Fruit fly (Drosophila melanogaster) whole organism, embryonic: ENCODE data around the gene Sf3b3.
A peak's percentile ranks its signal among the peaks of the same experiment; 100 is the strongest.

Source experiments
- BtbVII ChIP-seq: fragments of 200-800 bp; sonication (Bioruptor generic); optimal IDR thresholded peaks from 3 replicates; lab custom pipeline; 2017; ENCODE audit warnings: missing biosample characterization, mild to moderate bottlenecking, missing genetic modification characterization
- CG10565 ChIP-seq: fragments of 200-800 bp; sonication (Bioruptor generic); optimal IDR thresholded peaks from 3 replicates; lab custom pipeline; 2016; ENCODE audit warnings: missing biosample characterization, mild to moderate bottlenecking, missing genetic modification characterization
- CG11398 ChIP-seq: fragments of 200-800 bp; sonication (Bioruptor generic); optimal IDR thresholded peaks from 2 replicates; lab custom pipeline; 2016; ENCODE audit warnings: missing biosample characterization, missing genetic modification characterization
- CG15601 ChIP-seq: fragments of 200-800 bp; sonication (Bioruptor generic); optimal IDR thresholded peaks from 3 replicates; lab custom pipeline; 2019; ENCODE audit warnings: missing biosample characterization, mild to moderate bottlenecking, missing genetic modification characterization, moderate library complexity
- CG17359 ChIP-seq: fragments of 200-800 bp; sonication (Bioruptor generic); optimal IDR thresholded peaks from 3 replicates; lab custom pipeline; 2018; ENCODE audit warnings: missing biosample characterization, mild to moderate bottlenecking, missing genetic modification characterization, moderate library complexity
- CG17802 ChIP-seq: fragments of 200-800 bp; sonication (Bioruptor generic); optimal IDR thresholded peaks from 2 replicates; lab custom pipeline; 2018; ENCODE audit warnings: missing biosample characterization, mild to moderate bottlenecking, missing genetic modification characterization, moderate library complexity
- CG18476 ChIP-seq: fragments of 200-800 bp; sonication (Bioruptor generic); optimal IDR thresholded peaks from 2 replicates; lab custom pipeline; 2016; ENCODE audit warnings: missing biosample characterization, mild to moderate bottlenecking, missing genetic modification characterization
- CG30431 ChIP-seq: fragments of 200-800 bp; sonication (Bioruptor generic); optimal IDR thresholded peaks from 2 replicates; lab custom pipeline; 2017; ENCODE audit warnings: missing biosample characterization, missing genetic modification characterization
- CG32772 ChIP-seq: fragments of 200-800 bp; sonication (Bioruptor generic); IDR thresholded peaks from 2 replicates; pipeline ENCODE4 v1.3.6; 2022; ENCODE audit warnings: missing biosample characterization, missing genetic modification characterization
- CG6791 ChIP-seq: fragments of 200-800 bp; sonication (Bioruptor generic); IDR thresholded peaks from 3 replicates; pipeline ENCODE4 v1.3.6; 2022; ENCODE audit warnings: missing biosample characterization, missing genetic modification characterization; ENCODE audit not compliant: partially characterized antibody
- CG7556 ChIP-seq: fragments of 200-800 bp; sonication (Bioruptor generic); optimal IDR thresholded peaks from 2 replicates; lab custom pipeline; 2017; ENCODE audit warnings: missing biosample characterization, mild to moderate bottlenecking, missing genetic modification characterization
- CG7839 ChIP-seq: fragments of 200-800 bp; sonication (Bioruptor generic); optimal IDR thresholded peaks from 3 replicates; lab custom pipeline; 2018; ENCODE audit warnings: missing biosample characterization, mild to moderate bottlenecking, missing genetic modification characterization, moderate library complexity
- CG7963 ChIP-seq: fragments of 200-800 bp; sonication (Bioruptor generic); IDR thresholded peaks from 3 replicates; pipeline ENCODE4 v1.3.6; 2022; ENCODE audit warnings: missing biosample characterization, missing genetic modification characterization; ENCODE audit not compliant: partially characterized antibody
- CG9932 ChIP-seq: fragments of 200-800 bp; sonication (Bioruptor generic); IDR thresholded peaks from 2 replicates; pipeline ENCODE4 v1.3.6; 2022; ENCODE audit warnings: missing biosample characterization, missing genetic modification characterization
- D19A ChIP-seq: fragments of 200-800 bp; optimal IDR thresholded peaks from 3 replicates; lab custom pipeline; 2019; ENCODE audit warnings: missing biosample characterization, mild to moderate bottlenecking, missing genetic modification characterization, moderate library complexity
- Dip2 ChIP-seq: fragments of 200-800 bp; sonication (Bioruptor generic); IDR thresholded peaks from 2 replicates; pipeline ENCODE4 v1.3.6; 2022; ENCODE audit warnings: missing biosample characterization, missing genetic modification characterization
- Drgx ChIP-seq: fragments of 200-800 bp; sonication (Bioruptor generic); IDR thresholded peaks from 2 replicates; pipeline ENCODE4 v1.3.6; 2022; ENCODE audit warnings: missing biosample characterization, missing genetic modification characterization
- H2.0 ChIP-seq: fragments of 200-800 bp; sonication (Bioruptor generic); IDR thresholded peaks from 2 replicates; pipeline ENCODE4 v1.3.6; 2022; ENCODE audit warnings: missing biosample characterization, missing genetic modification characterization
- Hey ChIP-seq: fragments of 200-800 bp; sonication (Bioruptor generic); optimal IDR thresholded peaks from 3 replicates; lab custom pipeline; 2018; ENCODE audit warnings: missing biosample characterization, mild to moderate bottlenecking, missing genetic modification characterization
- Lhr ChIP-seq: fragments of 200-800 bp; sonication (Bioruptor generic); optimal IDR thresholded peaks from 3 replicates; lab custom pipeline; 2017; ENCODE audit warnings: mild to moderate bottlenecking, missing biosample characterization, missing genetic modification reagents, missing genetic modification characterization
- Lpt ChIP-seq: fragments of >200 bp; optimal IDR thresholded peaks from 2 replicates; lab custom pipeline; 2018; ENCODE audit warnings: missing biosample characterization, missing genetic modification characterization
- Meics ChIP-seq: fragments of 200-800 bp; sonication (Bioruptor generic); optimal IDR thresholded peaks from 2 replicates; lab custom pipeline; 2017; ENCODE audit warnings: missing biosample characterization, mild to moderate bottlenecking, missing genetic modification characterization
- NC2α ChIP-seq: fragments of 200-800 bp; sonication (Bioruptor generic); optimal IDR thresholded peaks from 2 replicates; lab custom pipeline; 2016; ENCODE audit warnings: missing biosample characterization, missing genetic modification characterization
- Ptx1 ChIP-seq: fragments of 200-800 bp; sonication (Bioruptor generic); IDR thresholded peaks from 2 replicates; pipeline ENCODE4 v1.3.6; 2022; ENCODE audit warnings: missing biosample characterization, missing genetic modification characterization
- Rfx ChIP-seq: fragments of 200-800 bp; sonication (Bioruptor generic); IDR thresholded peaks from 2 replicates; pipeline ENCODE4 v1.3.6; 2022; ENCODE audit warnings: missing biosample characterization, missing genetic modification characterization
- az2 ChIP-seq: fragments of 200-800 bp; sonication (Bioruptor generic); optimal IDR thresholded peaks from 3 replicates; lab custom pipeline; 2016; ENCODE audit warnings: missing biosample characterization, missing genetic modification characterization
- caup ChIP-seq: fragments of 200-800 bp; sonication (Bioruptor generic); optimal IDR thresholded peaks from 3 replicates; lab custom pipeline; 2017; ENCODE audit warnings: missing biosample characterization, mild to moderate bottlenecking, missing genetic modification characterization, moderate library complexity; ENCODE audit not compliant: severe bottlenecking
- da ChIP-seq: fragments of 200-800 bp; sonication (Bioruptor generic); optimal IDR thresholded peaks from 2 replicates; lab custom pipeline; 2016; ENCODE audit warnings: missing biosample characterization, missing genetic modification characterization
- dan ChIP-seq: fragments of 200-800 bp; sonication (Bioruptor generic); IDR thresholded peaks from 2 replicates; pipeline ENCODE4 v1.3.6; 2022; ENCODE audit warnings: missing biosample characterization, missing genetic modification characterization
- disco-r ChIP-seq: fragments of 200-800 bp; sonication (Bioruptor generic); optimal IDR thresholded peaks from 2 replicates; lab custom pipeline; 2016; ENCODE audit warnings: missing biosample characterization, missing genetic modification characterization
- eve ChIP-seq, 2 experiments: fragments of >200 bp; optimal IDR thresholded peaks; 2 replicates each; lab custom pipeline; 2017; ENCODE audit warnings: missing biosample characterization in 2 of 2, missing genetic modification characterization in 2 of 2
- ewg ChIP-seq: fragments of 200-800 bp; sonication (Bioruptor generic); optimal IDR thresholded peaks from 3 replicates; lab custom pipeline; 2017; ENCODE audit warnings: mild to moderate bottlenecking, missing biosample characterization, missing genetic modification reagents, missing genetic modification characterization
- fd3F ChIP-seq: fragments of 200-800 bp; sonication (Bioruptor generic); optimal IDR thresholded peaks from 2 replicates; lab custom pipeline; 2018; ENCODE audit warnings: missing biosample characterization, mild to moderate bottlenecking, missing genetic modification characterization, moderate library complexity
- gro ChIP-seq: fragments of 200-800 bp; sonication (Bioruptor generic); optimal IDR thresholded peaks from 2 replicates; lab custom pipeline; 2016; ENCODE audit warnings: missing biosample characterization, missing genetic modification characterization
- otp ChIP-seq: fragments of 200-800 bp; sonication (Bioruptor generic); IDR thresholded peaks from 3 replicates; pipeline ENCODE4, ENCODE4 v1.3.6; 2022; ENCODE audit warnings: missing biosample characterization, missing genetic modification characterization
- pfk ChIP-seq: fragments of 200-800 bp; sonication (Bioruptor generic); optimal IDR thresholded peaks from 2 replicates; lab custom pipeline; 2018; ENCODE audit warnings: missing biosample characterization, mild to moderate bottlenecking, missing genetic modification characterization, moderate library complexity
- ranshi ChIP-seq: fragments of 200-800 bp; sonication (Bioruptor generic); IDR thresholded peaks from 2 replicates; pipeline ENCODE4 v1.3.6; 2022; ENCODE audit warnings: missing biosample characterization, missing genetic modification characterization
- sd ChIP-seq: fragments of 200-800 bp; sonication (Bioruptor generic); optimal IDR thresholded peaks from 3 replicates; lab custom pipeline; 2018; ENCODE audit warnings: missing biosample characterization, mild to moderate bottlenecking, missing genetic modification characterization, moderate library complexity
- sima ChIP-seq: fragments of 200-800 bp; sonication (Bioruptor generic); optimal IDR thresholded peaks from 2 replicates; lab custom pipeline; 2016; ENCODE audit warnings: missing biosample characterization, missing genetic modification characterization
- zen ChIP-seq: fragments of 200-800 bp; sonication (Bioruptor generic); optimal IDR thresholded peaks from 3 replicates; lab custom pipeline; 2018; ENCODE audit warnings: missing biosample characterization, mild to moderate bottlenecking, missing genetic modification characterization, moderate library complexity

Gene Sf3b3

dm6 chr3L:837552-838187, 4.5 kb upstream of the Sf3b3 start, which contains the start of the genes CG13901 and CG13887 (continued):
- TF ChIP-seq ewg (peak; percentile 84), CG17802 (peak; percentile 69), NC2α (GFP tag; lab: Kevin White, UChicago) (peak; percentile 78), CG11398 (GFP tag; lab: Kevin White, UChicago) (peak; percentile 76), sima (GFP tag; lab: Kevin White, UChicago) (peak; percentile 7), CG9932 (GFP tag; lab: Robert Waterston, UW) (peak; percentile 95), dan (GFP tag; lab: Robert Waterston, UW) (no peak; the same call in 1 of the 2 replicates), CG7556 (GFP tag; lab: Kevin White, UChicago) (peak; percentile 83), Lpt (GFP tag; lab: Kevin White, UChicago) (no peak), CG6791 (GFP tag; lab: Robert Waterston, UW) (no peak), Meics (GFP tag; lab: Kevin White, UChicago) (peak; percentile 90), CG10565 (GFP tag; lab: Kevin White, UChicago) (peak; percentile 45), CG17359 (tag; lab: Kevin White, UChicago) (peak; percentile 87), Dip2 (GFP tag; lab: Robert Waterston, UW) (no peak), CG15601 (peak; percentile 90), otp (GFP tag; lab: Robert Waterston, UW) (peak; percentile 50; the same call in 1 of the 3 replicates), D19A (tag; lab: Kevin White, UChicago) (peak; percentile 80), fd3F (GFP tag; lab: Kevin White, UChicago) (peak; percentile 91), H2.0 (GFP tag; lab: Robert Waterston, UW) (peak; percentile 84), disco-r (GFP tag; lab: Kevin White, UChicago) (peak; percentile 84), Hey (tag; lab: Kevin White, UChicago) (no peak), eve (GFP tag; optimal IDR thresholded peaks at IDR 0.05; lab: Kevin White, UChicago) (no peak), Rfx (GFP tag; lab: Robert Waterston, UW) (peak; percentile 94), ranshi (GFP tag; lab: Robert Waterston, UW) (peak; percentile 86), CG7963 (GFP tag; lab: Robert Waterston, UW) (no peak), gro (GFP tag; lab: Kevin White, UChicago) (peak; percentile 95), zen (tag; lab: Kevin White, UChicago) (peak; percentile 77), caup (GFP tag; lab: Kevin White, UChicago) (peak; percentile 86), Drgx (GFP tag; lab: Robert Waterston, UW) (peak; percentile 83), CG32772 (GFP tag; lab: Robert Waterston, UW) (peak; percentile 83), CG30431 (peak; percentile 67), da (peak; percentile 89), az2 (GFP tag; lab: Kevin White, UChicago) (peak; percentile 91), pfk (peak; percentile 26), CG18476 (peak; percentile 85), sd (peak; percentile 89), BtbVII (peak; percentile 67), Ptx1 (GFP tag; lab: Robert Waterston, UW) (peak; percentile 90), CG7839 (tag; lab: Kevin White, UChicago) (peak; percentile 90), Lhr (peak; percentile 85)
